Worm (Caenorhabditis elegans): ENCODE measurements around the gene F59B2.3.

F59B2.3 gene

DNA sequence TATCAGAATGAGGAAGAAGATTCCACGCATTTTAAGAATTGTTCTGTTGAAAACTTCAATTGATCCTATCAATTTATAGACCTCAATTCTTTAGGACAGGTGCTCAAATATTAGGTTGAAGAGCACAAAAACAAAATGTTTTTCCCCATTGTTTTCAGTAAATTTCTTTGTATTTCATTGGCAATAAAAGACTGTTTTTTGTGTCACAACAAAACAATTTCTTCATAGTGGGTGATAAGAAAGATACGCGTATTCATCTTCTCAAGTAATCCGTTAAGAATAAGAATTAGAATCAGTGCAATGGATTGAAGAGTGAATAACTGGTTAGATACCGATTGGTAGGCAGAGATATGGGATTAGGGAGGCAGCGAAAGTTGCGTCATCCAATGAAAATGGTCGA lies 38.9 kb downstream of the F59B2.3 start, which contains the start of gene ZK643.6:
Gene ZK643.6, minus strand, starts transcription at position 101 of the 400 bp plus-strand sequence.
- no peak for TF ChIP-seq C17E4.6 (GFP tag; IDR thresholded peaks at IDR 0.05)
- TF ChIP-seq bed-1 (GFP tag; IDR thresholded peaks at IDR 0.05) = no peak
- no peak for TF ChIP-seq ztf-3 (GFP tag; optimal IDR thresholded peaks at IDR 0.05)
- no peak for TF ChIP-seq T07F8.4 (tag; optimal IDR thresholded peaks at IDR 0.05)
- no peak for TF ChIP-seq madf-3 (GFP tag; IDR thresholded peaks at IDR 0.05)
- TF ChIP-seq bed-2 (GFP tag; IDR thresholded peaks at IDR 0.05) = no peak
- no peak for TF ChIP-seq him-1 (tag; optimal IDR thresholded peaks at IDR 0.05)
- no peak for TF ChIP-seq K12H6.12 (tag; optimal IDR thresholded peaks at IDR 0.05)
- no peak for TF ChIP-seq somi-1 (GFP tag; optimal IDR thresholded peaks at IDR 0.05)
- TF ChIP-seq efl-1 (GFP tag; optimal IDR thresholded peaks at IDR 0.05) = no peak
- no peak for TF ChIP-seq F55B11.4 (tag; optimal IDR thresholded peaks at IDR 0.05; ENCODE audit: borderline replicate concordance, insufficient read depth)
- TF ChIP-seq pha-4 (tag; optimal IDR thresholded peaks at IDR 0.05) = no peak
- no peak for TF ChIP-seq nhr-120 (GFP tag; IDR thresholded peaks at IDR 0.05)
- no peak for TF ChIP-seq lin-35 (GFP tag; optimal IDR thresholded peaks at IDR 0.05)
- no peak for TF ChIP-seq lag-1 (GFP tag; IDR thresholded peaks at IDR 0.05)
- TF ChIP-seq hlh-12 (tag; optimal IDR thresholded peaks at IDR 0.05) = no peak
- TF ChIP-seq akir-1 (GFP tag; optimal IDR thresholded peaks at IDR 0.05) = no peak
- TF ChIP-seq Y53G8AR.9 (GFP tag; conservative IDR thresholded peaks at IDR 0.05) = no peak
- TF ChIP-seq attf-5 (GFP tag; optimal IDR thresholded peaks at IDR 0.05) = no peak

- peak; percentile 36 for TF ChIP-seq F23B12.7 (tag; optimal IDR thresholded peaks at IDR 0.05; ENCODE audit: insufficient read depth)
- TF ChIP-seq T26A5.8 (tag; optimal IDR thresholded peaks at IDR 0.05) = no peak
- peak; percentile 63 for TF ChIP-seq dpl-1 (GFP tag; optimal IDR thresholded peaks at IDR 0.05)
- TF ChIP-seq nfya-2 (GFP tag; IDR thresholded peaks at IDR 0.05) = no peak
- peak; percentile 23 for TF ChIP-seq ztf-18 (tag; optimal IDR thresholded peaks at IDR 0.05)
- TF ChIP-seq D2030.7 (GFP tag; IDR thresholded peaks at IDR 0.05) = peak; percentile 45; the same call in 1 of the 2 replicates
- peak; percentile 57 for TF ChIP-seq snpc-3.4 (tag; optimal IDR thresholded peaks at IDR 0.05)
- TF ChIP-seq lsl-1 (GFP tag; optimal IDR thresholded peaks at IDR 0.05) = peak; percentile 74
- peak; percentile 82 for TF ChIP-seq efl-1 (GFP tag; optimal IDR thresholded peaks at IDR 0.05)
- no peak for TF ChIP-seq cebp-1 (GFP tag; IDR thresholded peaks at IDR 0.05)
- peak; percentile 63 for TF ChIP-seq cebp-1 (tag; optimal IDR thresholded peaks at IDR 0.05)
- peak; percentile 71 for TF ChIP-seq snpc-1.3 (tag; optimal IDR thresholded peaks at IDR 0.05; ENCODE audit: insufficient read depth)
- peak; percentile 70 for TF ChIP-seq madf-6 (GFP tag; IDR thresholded peaks at IDR 0.05)
- no peak for TF ChIP-seq F52B5.7 (tag; optimal IDR thresholded peaks at IDR 0.05)
- peak; percentile 8 for TF ChIP-seq snpc-4 (GFP tag; optimal IDR thresholded peaks at IDR 0.05)
- TF ChIP-seq snpc-4 (tag; optimal IDR thresholded peaks at IDR 0.05) = peak in 1 of 4 experiments; percentile 5
- 0 out of 2 replicates have a peak, but pooled peaks have one; percentile 11 for TF ChIP-seq nfyb-1 (GFP tag; IDR thresholded peaks at IDR 0.05)
- no peak for TF ChIP-seq attf-6 (GFP tag; IDR thresholded peaks at IDR 0.05)
- TF ChIP-seq mcd-1 (GFP tag; IDR thresholded peaks at IDR 0.05) = peak; percentile 15; the same call in 1 of the 2 replicates
- 0 out of 2 replicates have a peak, but pooled peaks have one; percentile 15 for TF ChIP-seq rcor-1 (GFP tag; IDR thresholded peaks at IDR 0.05)
- TF ChIP-seq madf-8 (GFP tag; conservative IDR thresholded peaks at IDR 0.05) = peak; percentile 51
- TF ChIP-seq B0019.2 (GFP tag; conservative IDR thresholded peaks at IDR 0.05) = no peak
- TF ChIP-seq ceh-27 (GFP tag; optimal IDR thresholded peaks at IDR 0.05) = peak; percentile 22
- peak; percentile 70 for TF ChIP-seq lin-54 (GFP tag; optimal IDR thresholded peaks at IDR 0.05)
- TF ChIP-seq tbp1 (GFP tag; optimal IDR thresholded peaks at IDR 0.05) = peak; percentile 36
- TF ChIP-seq ama-1 (optimal IDR thresholded peaks at IDR 0.05) = no peak
- peak in 1 of 2 experiments; percentile 64 for TF ChIP-seq ama-1 (GFP tag; optimal IDR thresholded peaks at IDR 0.05)
- peak; percentile 19 for TF ChIP-seq attf-5 (GFP tag; optimal IDR thresholded peaks at IDR 0.05)
- no peak for TF ChIP-seq F39B2.1 (GFP tag; IDR thresholded peaks at IDR 0.05)
- TF ChIP-seq snpc-1.1 (tag; optimal IDR thresholded peaks at IDR 0.05; ENCODE audit: insufficient read depth) = peak; percentile 26
- peak; percentile 74 for TF ChIP-seq athp-1 (tag; optimal IDR thresholded peaks at IDR 0.05)
Observed at ce11 chrIII:8956146-8956646, 43.4 kb downstream of the F59B2.3 start, which contains the start of the genes ZK643.5 and ZK643.2. Gene ZK643.5 (minus strand): TSS chrIII:8956196. Gene ZK643.2 (plus strand): TSS chrIII:8956540.

Data from whole organism, young adult.